Worm (Caenorhabditis elegans) whole organism, early embryonic: Measurements from ENCODE around the gene hxk-3.

ENCODE experiments used
- B0310.2 ChIP-seq: sonication (generic microtip); optimal IDR thresholded peaks from 2 replicates; lab custom pipeline; 2016; ENCODE audit warnings: mild to moderate bottlenecking, missing genetic modification characterization, missing compliant biosample characterization
- F13C5.2 ChIP-seq: sonication (generic microtip); optimal IDR thresholded peaks from 2 replicates; lab custom pipeline; 2017; ENCODE audit warnings: mild to moderate bottlenecking, missing genetic modification characterization, inconsistent platforms, missing compliant biosample characterization
- aly-1 ChIP-seq: sonication (generic microtip); optimal IDR thresholded peaks from 2 replicates; lab custom pipeline; 2016; ENCODE audit warnings: missing genetic modification characterization, missing compliant biosample characterization
- ama-1 ChIP-seq: fragments of 150-350 bp; optimal IDR thresholded peaks from 2 replicates; lab custom pipeline; 2014
- ceh-13 ChIP-seq: fragments of 200-800 bp; sonication (Bioruptor generic); optimal IDR thresholded peaks from 2 replicates; lab custom pipeline; 2018; ENCODE audit warnings: mild to moderate bottlenecking, missing genetic modification characterization, missing compliant biosample characterization
- ceh-36 ChIP-seq: sonication (generic microtip); optimal IDR thresholded peaks from 2 replicates; lab custom pipeline; 2016; ENCODE audit warnings: missing genetic modification characterization, inconsistent platforms, missing compliant biosample characterization
- ets-7 ChIP-seq: sonication (generic microtip); optimal IDR thresholded peaks from 2 replicates; lab custom pipeline; 2016; ENCODE audit warnings: missing genotype, missing genetic modification characterization, missing compliant biosample characterization
- flt-1 ChIP-seq: fragments of 200-800 bp; sonication (Bioruptor generic); IDR thresholded peaks from 2 replicates; pipeline ENCODE4 v1.3.6; 2022; ENCODE audit warnings: missing genetic modification characterization, missing compliant biosample characterization
- hmbx-1 ChIP-seq: sonication (generic microtip); optimal IDR thresholded peaks from 2 replicates; lab custom pipeline; 2016; ENCODE audit warnings: mild to moderate bottlenecking, missing genetic modification characterization, missing compliant biosample characterization
- hmg-4 ChIP-seq: fragments of 200-800 bp; sonication (Bioruptor generic); optimal IDR thresholded peaks from 2 replicates; lab custom pipeline; 2018; ENCODE audit warnings: mild to moderate bottlenecking, missing genetic modification characterization, missing compliant biosample characterization
- hnd-1 ChIP-seq: sonication (generic microtip); optimal IDR thresholded peaks from 2 replicates; lab custom pipeline; 2016; ENCODE audit warnings: missing genetic modification characterization, missing compliant biosample characterization
- pes-1 ChIP-seq: fragments of 200-800 bp; sonication (Bioruptor generic); IDR thresholded peaks from 2 replicates; pipeline ENCODE4 v1.3.6; 2022; ENCODE audit warnings: missing genetic modification reagents, missing genetic modification characterization, missing compliant biosample characterization
- scrt-1 ChIP-seq: fragments of 200-800 bp; sonication (Bioruptor generic); IDR thresholded peaks from 2 replicates; pipeline ENCODE4 v1.3.6; 2022; ENCODE audit warnings: missing genetic modification characterization, missing compliant biosample characterization
- sea-1 ChIP-seq: fragments of 200-800 bp; sonication (Bioruptor generic); conservative IDR thresholded peaks from 2 replicates; pipeline ENCODE4 v1.3.6; 2022; ENCODE audit warnings: missing genetic modification characterization, missing compliant biosample characterization
- tbx-11 ChIP-seq: fragments of 200-800 bp; sonication (Bioruptor generic); IDR thresholded peaks from 2 replicates; pipeline ENCODE4 v1.3.6; 2022; ENCODE audit warnings: missing genetic modification characterization, missing compliant biosample characterization
- tbx-37 ChIP-seq: fragments of 200-800 bp; sonication (Bioruptor generic); conservative IDR thresholded peaks from 2 replicates; pipeline ENCODE4 v1.3.6; 2022; ENCODE audit warnings: missing genetic modification reagents, missing genetic modification characterization, missing compliant biosample characterization
- tra-4 ChIP-seq: sonication (generic microtip); optimal IDR thresholded peaks from 2 replicates; lab custom pipeline; 2017; ENCODE audit warnings: missing genetic modification characterization, missing compliant biosample characterization

hxk-3 gene

DNA sequence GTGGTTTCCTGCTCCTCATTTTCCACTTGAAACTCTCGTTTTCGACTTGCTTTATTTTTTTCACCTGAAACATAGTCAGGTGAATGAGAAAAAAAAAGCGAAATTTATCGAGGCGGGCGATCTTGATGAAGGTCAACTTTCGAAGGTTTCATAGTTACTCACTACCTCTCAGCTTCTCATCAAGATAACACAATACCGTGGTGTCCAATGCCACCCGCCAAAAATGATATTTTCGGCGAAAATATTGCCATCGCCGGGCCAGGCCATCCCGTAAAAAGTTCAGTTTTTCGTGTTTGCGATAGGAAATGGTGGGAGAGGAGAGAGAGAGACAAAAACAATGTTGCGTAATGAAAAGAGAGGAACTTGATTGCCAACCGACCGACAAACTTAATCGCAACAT lies 49.7 kb downstream of the hxk-3 start:
- no peak for TF ChIP-seq pes-1 (GFP tag; lab: Robert Waterston, UW)
- no peak for TF ChIP-seq hmbx-1
- no peak for TF ChIP-seq ceh-13 (GFP tag; lab: Kevin White, UChicago)
- TF ChIP-seq flt-1, result no peak
- TF ChIP-seq tbx-11 (GFP tag; lab: Robert Waterston, UW), result no peak
- TF ChIP-seq sea-1 (GFP tag; lab: Robert Waterston, UW), result no peak
- no peak for TF ChIP-seq scrt-1 (GFP tag; lab: Robert Waterston, UW)

DNA sequence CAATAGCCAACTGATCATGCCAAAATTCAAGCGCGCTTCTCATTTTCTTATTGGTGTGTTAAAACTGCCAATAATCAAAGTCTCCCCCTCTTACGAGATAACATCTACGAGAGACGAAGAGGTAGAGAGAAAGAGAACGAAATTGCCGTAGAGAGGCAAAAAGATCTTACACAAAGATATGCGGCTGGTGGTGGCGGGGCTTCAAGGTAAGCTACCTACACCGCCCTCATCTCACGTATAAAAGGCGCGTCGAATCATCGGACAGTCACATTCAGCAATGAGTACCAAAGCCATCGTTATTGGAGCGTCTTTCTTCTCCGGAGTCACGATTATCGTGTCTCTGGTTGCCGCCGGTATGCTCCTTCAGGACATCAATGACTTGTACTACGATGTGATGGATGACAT lies 51.0 kb downstream of the hxk-3 start, which contains the start of gene col-107:
TSS of gene col-107 (plus strand) at position 265 of the 405 bp plus-strand sequence.
- TF ChIP-seq F13C5.2 (tag; lab: Kevin White, UChicago) (no peak), B0310.2 (tag; lab: Kevin White, UChicago) (no peak), hmg-4 (GFP tag; lab: Kevin White, UChicago) (no peak), scrt-1 (GFP tag; lab: Robert Waterston, UW) (no peak), ceh-13 (GFP tag; lab: Kevin White, UChicago) (no peak), flt-1 (no peak), tbx-37 (no peak), sea-1 (GFP tag; lab: Robert Waterston, UW) (no peak), hmbx-1 (no peak), ets-7 (tag; lab: Kevin White, UChicago) (no peak), aly-1 (no peak), tra-4 (tag; lab: Kevin White, UChicago) (no peak), hnd-1 (no peak), ama-1 (lab: Kevin White, UChicago) (no peak), pes-1 (GFP tag; lab: Robert Waterston, UW) (no peak), ceh-36 (tag; lab: Kevin White, UChicago) (no peak), tbx-11 (GFP tag; lab: Robert Waterston, UW) (no peak)

DNA sequence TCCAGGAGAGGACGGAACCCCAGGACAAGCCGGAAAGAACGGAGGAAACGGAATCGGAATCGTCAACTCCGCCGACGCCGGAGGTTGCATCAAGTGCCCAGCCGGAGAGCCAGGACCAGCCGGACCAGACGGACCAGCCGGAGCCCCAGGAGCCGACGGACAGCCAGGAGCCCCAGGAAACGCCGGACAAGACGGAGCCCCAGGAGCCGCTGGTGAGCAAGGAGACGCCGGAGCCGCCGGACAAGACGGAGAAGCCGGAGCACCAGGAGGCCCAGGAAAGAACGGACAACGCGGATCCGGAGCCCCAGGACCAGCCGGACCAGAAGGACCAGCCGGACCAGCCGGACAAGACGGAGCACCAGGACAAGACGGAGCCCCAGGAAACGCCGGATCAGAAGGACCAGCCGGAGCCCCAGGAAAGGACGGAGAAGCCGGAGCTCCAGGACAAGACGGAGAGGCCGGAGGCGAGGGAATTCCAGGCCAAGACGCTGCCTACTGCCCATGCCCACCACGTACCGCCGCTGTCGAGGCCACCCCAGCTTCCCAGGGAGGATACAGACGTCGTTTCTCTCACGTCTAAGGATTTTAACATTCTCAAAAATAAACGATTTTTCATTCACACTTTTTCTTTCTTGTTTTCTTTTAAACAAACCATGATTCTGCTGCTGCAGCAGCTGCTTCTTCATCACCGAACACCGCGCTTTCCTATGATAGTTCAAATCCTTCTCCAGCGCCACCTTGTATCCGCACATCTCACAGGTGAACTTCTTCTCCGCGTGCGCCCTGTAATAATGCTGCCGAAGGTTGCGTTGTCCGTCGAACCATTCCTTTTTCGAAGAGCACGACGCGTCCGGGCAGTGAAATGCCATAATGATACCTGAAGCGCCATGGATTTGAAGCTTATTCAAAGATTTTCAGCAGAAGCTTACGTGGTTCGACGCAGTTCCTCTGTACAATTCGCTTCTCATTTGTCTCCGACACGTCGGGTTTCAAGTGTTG lies 52.0 kb downstream of the hxk-3 start:
- TF ChIP-seq aly-1 (peak; percentile 1), pes-1 (GFP tag; lab: Robert Waterston, UW) (no peak)

DNA sequence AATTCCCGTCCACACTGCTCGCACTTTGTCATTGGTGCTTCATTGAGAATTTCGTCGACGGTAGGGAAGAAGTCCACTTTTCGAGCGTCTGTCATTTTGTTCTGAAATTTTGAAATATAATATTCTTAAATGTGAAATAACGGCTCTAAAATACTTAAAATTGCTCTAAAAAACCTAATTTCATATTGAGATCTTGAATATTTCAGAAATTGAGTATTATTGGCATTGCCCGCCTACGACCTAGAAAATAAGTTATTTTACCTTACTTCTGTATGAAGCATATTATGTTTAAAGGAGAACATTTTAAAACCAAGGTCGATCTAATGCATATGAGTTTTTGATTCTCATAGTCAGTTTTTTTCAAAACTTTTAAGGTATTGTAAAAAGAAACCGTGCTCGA lies 52.7 kb downstream of the hxk-3 start, which contains the start of gene C34H4.5:
TSS of gene C34H4.5 (minus strand) at position 101 of the 400 bp plus-strand sequence.
- no peak for TF ChIP-seq tbx-37
- no peak for TF ChIP-seq B0310.2 (tag; lab: Kevin White, UChicago)
- TF ChIP-seq tbx-11 (GFP tag; lab: Robert Waterston, UW), result no peak
- TF ChIP-seq pes-1 (GFP tag; lab: Robert Waterston, UW), result no peak
- TF ChIP-seq flt-1, result no peak
- no peak for TF ChIP-seq ceh-13 (GFP tag; lab: Kevin White, UChicago)
- TF ChIP-seq hmg-4 (GFP tag; lab: Kevin White, UChicago), result no peak
- no peak for TF ChIP-seq hmbx-1
- TF ChIP-seq sea-1 (GFP tag; lab: Robert Waterston, UW), result no peak
- TF ChIP-seq ets-7 (tag; lab: Kevin White, UChicago), result no peak
- no peak for TF ChIP-seq hnd-1

DNA sequence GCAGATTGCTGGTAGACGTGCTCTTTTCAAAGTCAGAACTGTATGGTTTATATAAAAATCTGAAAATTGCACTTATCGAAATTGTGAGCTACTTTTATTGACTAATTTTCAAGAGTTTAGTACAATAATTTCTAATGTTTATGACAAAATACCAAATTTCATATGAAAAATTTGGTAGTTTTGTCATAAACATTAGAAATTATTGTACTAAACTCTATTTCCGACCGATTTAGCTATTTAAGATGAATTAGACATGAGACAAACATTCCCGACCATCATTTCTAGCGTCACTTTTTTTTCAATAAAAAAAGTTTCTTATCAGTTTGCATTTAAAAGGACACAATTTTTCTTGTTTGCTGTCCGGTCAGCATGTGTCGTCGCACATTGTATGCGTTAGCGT lies 53.2 kb downstream of the hxk-3 start, which contains the start of gene tag-244:
TSS of gene tag-244 (plus strand) at position 301 of the 400 bp plus-strand sequence.
- TF ChIP-seq ceh-36 (tag; lab: Kevin White, UChicago) (no peak), flt-1 (no peak), ama-1 (lab: Kevin White, UChicago) (no peak), F13C5.2 (tag; lab: Kevin White, UChicago) (no peak), B0310.2 (tag; lab: Kevin White, UChicago) (no peak), aly-1 (no peak), ets-7 (tag; lab: Kevin White, UChicago) (no peak), scrt-1 (GFP tag; lab: Robert Waterston, UW) (no peak)

DNA sequence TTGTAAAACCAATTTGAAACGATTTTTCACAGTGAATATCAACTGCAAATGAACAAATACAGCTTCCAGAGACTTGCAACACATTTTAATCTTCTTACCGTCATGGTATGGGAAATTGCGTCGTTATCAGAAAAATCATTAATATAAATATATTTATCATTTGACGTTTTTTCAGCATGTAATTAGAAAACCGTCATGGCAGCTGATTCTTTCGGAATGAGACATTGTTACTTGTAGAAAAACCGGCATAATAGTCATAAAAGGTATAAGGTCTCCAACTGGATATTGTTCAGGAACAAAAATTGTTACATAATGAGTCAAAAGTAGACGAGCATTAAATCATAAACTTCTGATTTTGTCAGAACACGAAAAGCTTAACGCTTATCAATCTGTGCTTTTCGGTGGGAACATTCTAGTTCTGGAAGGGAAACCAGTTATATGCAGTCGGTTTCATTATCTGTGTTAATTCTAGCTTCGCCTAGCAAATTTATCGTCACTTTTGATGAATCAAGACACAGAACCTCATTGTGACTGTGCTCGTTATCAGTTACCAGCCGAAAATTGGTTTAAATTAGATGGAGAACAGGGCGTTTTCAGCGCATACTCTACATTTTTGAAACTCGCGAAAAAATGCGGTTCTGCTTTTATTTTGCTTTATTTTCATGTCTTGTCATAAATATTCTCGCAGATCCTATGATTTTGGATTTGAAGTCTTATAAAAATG lies 55.9 kb downstream of the hxk-3 start, which contains the start of gene C34H4.2:
TSS of gene C34H4.2 (plus strand) at position 558 of the 724 bp plus-strand sequence.
- TF ChIP-seq hmg-4 (GFP tag; lab: Kevin White, UChicago) (no peak), B0310.2 (tag; lab: Kevin White, UChicago) (no peak), sea-1 (GFP tag; lab: Robert Waterston, UW) (no peak), tra-4 (tag; lab: Kevin White, UChicago) (no peak), tbx-37 (no peak), hmbx-1 (no peak), aly-1 (no peak), ceh-13 (GFP tag; lab: Kevin White, UChicago) (no peak), hnd-1 (no peak), flt-1 (no peak), ama-1 (lab: Kevin White, UChicago) (no peak), tbx-11 (GFP tag; lab: Robert Waterston, UW) (no peak), scrt-1 (GFP tag; lab: Robert Waterston, UW) (no peak), ceh-36 (tag; lab: Kevin White, UChicago) (no peak), pes-1 (GFP tag; lab: Robert Waterston, UW) (no peak), ets-7 (tag; lab: Kevin White, UChicago) (no peak), F13C5.2 (tag; lab: Kevin White, UChicago) (no peak)
